Fruit fly (Drosophila melanogaster): ENCODE data around the gene Gyc76C.

Gene Gyc76C

DNA sequence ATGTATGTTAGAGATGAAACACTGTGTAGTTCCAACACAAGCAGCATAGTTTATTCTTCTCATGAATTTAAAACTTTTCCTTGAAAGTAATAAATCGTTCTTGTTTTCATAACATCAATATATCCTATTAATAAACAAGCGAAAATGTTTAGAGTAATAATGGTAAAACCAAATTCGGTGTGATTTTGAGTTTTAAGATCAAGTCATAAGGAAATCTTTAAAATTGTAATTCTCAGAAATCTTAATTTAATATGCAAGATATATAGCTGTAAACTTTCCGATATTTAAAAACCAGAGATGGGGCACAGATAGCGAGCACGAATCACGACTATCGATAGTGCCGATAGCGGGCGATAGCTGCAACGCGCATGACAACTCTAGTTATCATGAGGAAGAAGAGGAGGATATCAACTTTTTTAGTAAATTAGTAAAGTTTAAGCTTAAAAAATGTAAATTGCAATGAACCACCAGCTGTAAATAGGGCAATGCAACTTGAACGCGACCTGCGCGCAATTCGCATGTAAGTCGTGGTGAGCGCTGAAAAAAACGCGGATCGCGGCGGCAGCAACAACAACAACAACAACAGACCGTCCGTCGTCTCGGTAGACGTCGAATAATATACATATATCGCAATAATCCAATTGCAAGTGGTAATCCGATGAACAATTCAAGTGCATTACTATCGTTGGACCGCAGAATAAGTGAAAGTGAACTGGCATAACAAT is 24.6 kb upstream of the Gyc76C start, which contains the start of the genes Fibp and Deaf1 (continued):
- TF ChIP-seq CG17829 (tag; optimal IDR thresholded peaks at IDR 0.05) (peak; percentile 85), dmrt11E (tag; optimal IDR thresholded peaks at IDR 0.05) (peak; percentile 79), CG9876 (GFP tag; optimal IDR thresholded peaks at IDR 0.05) (peak; percentile 82), Dbx (GFP tag; IDR thresholded peaks at IDR 0.05) (peak; percentile 87), lola (GFP tag; optimal IDR thresholded peaks at IDR 0.05) (peak in 1 of 3 experiments; percentile 82), CG4282 (GFP tag; optimal IDR thresholded peaks at IDR 0.05) (peak; percentile 39), CG5180 (GFP tag; optimal IDR thresholded peaks at IDR 0.05) (no peak), CG6813 (GFP tag; optimal IDR thresholded peaks at IDR 0.05) (no peak), CG17186 (GFP tag; optimal IDR thresholded peaks at IDR 0.05) (peak; percentile 58), Hr51 (GFP tag; optimal IDR thresholded peaks at IDR 0.05) (peak; percentile 73 to 82), CG13424 (tag; optimal IDR thresholded peaks at IDR 0.05) (peak; percentile 83), fd96Cb (tag; optimal IDR thresholded peaks at IDR 0.05) (peak; percentile 64), CG2889 (GFP tag; IDR thresholded peaks at IDR 0.05) (peak; percentile 62; the same call in 1 of the 3 replicates), crol (GFP tag; IDR thresholded peaks at IDR 0.05) (no peak), CG13296 (GFP tag; optimal IDR thresholded peaks at IDR 0.05) (peak; percentile 42), gcm (GFP tag; optimal IDR thresholded peaks at IDR 0.05) (peak; percentile 45), zfh1 (GFP tag; IDR thresholded peaks at IDR 0.05) (peak; percentile 53; the same call in 2 of the 3 replicates), Six4 (GFP tag; optimal IDR thresholded peaks at IDR 0.05) (peak; percentile 60), CG6654 (GFP tag; optimal IDR thresholded peaks at IDR 0.05) (peak; percentile 11), Scr (GFP tag; IDR thresholded peaks at IDR 0.05; ENCODE audit: partially characterized antibody) (peak; percentile 97), z (GFP tag; IDR thresholded peaks at IDR 0.05) (no peak), pum (GFP tag; optimal IDR thresholded peaks at IDR 0.05) (peak; percentile 82), Nf-YC (tag; optimal IDR thresholded peaks at IDR 0.05) (peak; percentile 75), chif (GFP tag; optimal IDR thresholded peaks at IDR 0.05) (peak; percentile 75 to 80), CG15011 (GFP tag; optimal IDR thresholded peaks at IDR 0.05) (peak; percentile 19)

DNA sequence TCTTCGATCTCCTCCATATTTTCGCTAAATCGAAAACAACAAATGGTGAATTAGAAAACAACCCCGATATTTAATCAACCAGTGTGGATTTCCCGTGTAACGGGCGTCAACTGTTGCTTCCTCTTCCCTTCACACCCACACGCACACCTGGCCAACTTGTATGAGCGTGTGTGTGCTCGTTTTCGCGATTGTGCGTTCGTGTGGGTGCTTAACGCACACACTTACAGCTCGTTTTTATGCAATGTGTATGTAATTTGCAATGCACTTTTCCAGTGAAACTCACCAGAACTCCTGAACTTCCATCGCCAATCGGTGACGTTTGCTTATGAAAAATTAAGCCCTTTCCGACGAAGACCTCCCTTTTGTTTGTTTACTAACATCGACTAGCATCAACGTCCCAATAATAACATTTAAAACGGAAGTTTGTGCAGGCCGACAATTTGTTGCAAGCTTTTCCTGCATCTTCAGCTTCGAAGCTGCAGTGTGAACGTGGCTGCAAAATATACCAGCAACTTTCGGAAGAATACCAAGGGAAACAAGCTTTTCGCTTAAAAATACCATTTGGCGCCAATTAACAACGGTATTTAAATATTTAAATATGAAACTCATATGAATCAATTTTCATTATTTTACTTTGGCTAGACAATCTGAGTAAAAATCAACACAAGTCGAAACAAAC is 22.2 kb upstream of the Gyc76C start, which contains the start of gene cyc:
cyc (minus strand) TSS at position 467 of the 679 bp plus-strand sequence.
- TF ChIP-seq unpg (GFP tag; optimal IDR thresholded peaks at IDR 0.05) (no peak), dysf (GFP tag; IDR thresholded peaks at IDR 0.05) (0 out of 3 replicates have a peak, but pooled peaks have one; percentile 14), D19B (GFP tag; optimal IDR thresholded peaks at IDR 0.05) (no peak), Myb (GFP tag; optimal IDR thresholded peaks at IDR 0.05) (peak; percentile 29), fd3F (GFP tag; optimal IDR thresholded peaks at IDR 0.05) (no peak), odd (GFP tag; optimal IDR thresholded peaks at IDR 0.05) (no peak), CG1647 (GFP tag; optimal IDR thresholded peaks at IDR 0.05) (no peak), nom (GFP tag; optimal IDR thresholded peaks at IDR 0.05) (peak; percentile 68), CG1024 (GFP tag; IDR thresholded peaks at IDR 0.05) (no peak), B-H2 (GFP tag; optimal IDR thresholded peaks at IDR 0.05) (no peak), Eip74EF (GFP tag; optimal IDR thresholded peaks at IDR 0.05) (peak in 1 of 2 experiments; percentile 41), CG8944 (GFP tag; optimal IDR thresholded peaks at IDR 0.05) (no peak), tgo (GFP tag; IDR thresholded peaks at IDR 0.05) (no peak), CG2889 (GFP tag; IDR thresholded peaks at IDR 0.05) (no peak), CG2129 (GFP tag; IDR thresholded peaks at IDR 0.05; ENCODE audit: partially characterized antibody) (no peak), Med (GFP tag) (peak; percentile 77), CG17802 (tag; optimal IDR thresholded peaks at IDR 0.05) (peak; percentile 98), Deaf1 (tag; optimal IDR thresholded peaks at IDR 0.05) (peak; percentile 84), gro (GFP tag; optimal IDR thresholded peaks at IDR 0.05) (peak; percentile 3), ttk (GFP tag; IDR thresholded peaks at IDR 0.05) (no peak), CG9797 (GFP tag; optimal IDR thresholded peaks at IDR 0.05) (peak; percentile 62), Dp (GFP tag; optimal IDR thresholded peaks at IDR 0.05) (peak; percentile 91), MBD-R2 (GFP tag; IDR thresholded peaks at IDR 0.05) (peak; percentile 29; the same call in 1 of the 2 replicates), zfh1 (GFP tag; IDR thresholded peaks at IDR 0.05) (0 out of 3 replicates have a peak, but pooled peaks have one; percentile 11)
